Worm (Caenorhabditis elegans): ENCODE data around the gene act-3.

- TF ChIP-seq dao-5 (tag; optimal IDR thresholded peaks at IDR 0.05): no peak
- TF ChIP-seq W03F9.2 (tag; optimal IDR thresholded peaks at IDR 0.05): peak; percentile 68
- TF ChIP-seq him-1 (tag; optimal IDR thresholded peaks at IDR 0.05): no peak
Observed at ce11 chrV:11113041-11113574, 38.8 kb upstream of the act-3 start, which contains the start of gene erfa-3.
